Worm (Caenorhabditis elegans): Measurements from ENCODE around the gene srh-75.

- TF ChIP-seq nfya-1 (tag; optimal IDR thresholded peaks at IDR 0.05; ENCODE audit: borderline replicate concordance, insufficient read depth) (no peak), snpc-3.4 (tag; optimal IDR thresholded peaks at IDR 0.05) (no peak)
These were observed 49.3 kb downstream of the srh-75 start for ce11 chrV:11007651-11008050.
